Worm (Caenorhabditis elegans): ENCODE data around the gene K05F1.10.

Gene K05F1.10

ce11 chrII:5831373-5831772, 26.1 kb upstream of the K05F1.10 start:
- no peak for TF ChIP-seq pat-9 (tag; optimal IDR thresholded peaks at IDR 0.05)
- TF ChIP-seq nhr-232 (tag; optimal IDR thresholded peaks at IDR 0.05): no peak
- TF ChIP-seq fkh-10 (GFP tag; optimal IDR thresholded peaks at IDR 0.05): no peak
- TF ChIP-seq K09A11.1 (tag; optimal IDR thresholded peaks at IDR 0.05; ENCODE audit: insufficient read depth): no peak
- no peak for TF ChIP-seq dve-1 (tag; optimal IDR thresholded peaks at IDR 0.05)
- TF ChIP-seq ets-4 (tag; optimal IDR thresholded peaks at IDR 0.05): no peak
- no peak for TF ChIP-seq ceh-48 (tag; optimal IDR thresholded peaks at IDR 0.05)
- TF ChIP-seq ttx-3 (tag; optimal IDR thresholded peaks at IDR 0.05): no peak
- no peak for TF ChIP-seq ceh-6 (GFP tag; optimal IDR thresholded peaks at IDR 0.05)
- TF ChIP-seq C08G9.2 (tag; optimal IDR thresholded peaks at IDR 0.05): no peak

- TF ChIP-seq ttx-3 (tag; optimal IDR thresholded peaks at IDR 0.05): no peak
- TF ChIP-seq sdc-2 (tag; optimal IDR thresholded peaks at IDR 0.05): no peak
- TF ChIP-seq hlh-6 (tag; optimal IDR thresholded peaks at IDR 0.05): no peak
- TF ChIP-seq pax-1 (tag; optimal IDR thresholded peaks at IDR 0.05): no peak
- TF ChIP-seq odd-2 (tag; optimal IDR thresholded peaks at IDR 0.05): no peak
- TF ChIP-seq npax-4 (tag; optimal IDR thresholded peaks at IDR 0.05): no peak
- no peak for TF ChIP-seq ceh-34 (tag; optimal IDR thresholded peaks at IDR 0.05)
- no peak for TF ChIP-seq unc-42 (tag; optimal IDR thresholded peaks at IDR 0.05)
Observed at ce11 chrII:5829940-5830424, 24.7 kb upstream of the K05F1.10 start, which contains the start of gene col-74. col-74 (plus strand) TSS chrII:5830374.

- no peak for TF ChIP-seq madf-2 (tag; optimal IDR thresholded peaks at IDR 0.05)
- no peak for TF ChIP-seq hlh-13 (GFP tag; optimal IDR thresholded peaks at IDR 0.05)
Observed at ce11 chrII:5828486-5828885, 23.2 kb upstream of the K05F1.10 start, which contains the start of gene ZK1248.11. ZK1248.11 (minus strand) TSS chrII:5828586.

- TF ChIP-seq ceh-2 (tag; optimal IDR thresholded peaks at IDR 0.05): no peak
- no peak for TF ChIP-seq ceh-18 (tag; optimal IDR thresholded peaks at IDR 0.05)
- no peak for TF ChIP-seq gmeb-2 (tag; optimal IDR thresholded peaks at IDR 0.05)
- no peak for TF ChIP-seq pha-2 (tag; optimal IDR thresholded peaks at IDR 0.05)
Observed at ce11 chrII:5827364-5827763, 22.1 kb upstream of the K05F1.10 start, which contains the start of gene tbc-2. tbc-2 (minus strand) TSS chrII:5827443.

ce11 chrII:5820282-5820762, 15.0 kb upstream of the K05F1.10 start, which contains the start of gene ehs-1:
ehs-1 (plus strand) TSS chrII:5820712.
- no peak for TF ChIP-seq fkh-10 (GFP tag; optimal IDR thresholded peaks at IDR 0.05)
- peak; percentile 84 for TF ChIP-seq ceh-48 (tag; optimal IDR thresholded peaks at IDR 0.05)

ce11 chrII:5819655-5820054, 14.4 kb upstream of the K05F1.10 start:
- TF ChIP-seq fax-1 (tag; optimal IDR thresholded peaks at IDR 0.05): no peak
- TF ChIP-seq nhr-11 (tag; optimal IDR thresholded peaks at IDR 0.05): no peak
- TF ChIP-seq pat-9 (tag; optimal IDR thresholded peaks at IDR 0.05): no peak
- TF ChIP-seq ceh-14 (tag; optimal IDR thresholded peaks at IDR 0.05): peak; percentile 26
- TF ChIP-seq sdc-2 (tag; optimal IDR thresholded peaks at IDR 0.05): no peak
- TF ChIP-seq sox-2 (GFP tag; IDR thresholded peaks at IDR 0.05): no peak
- no peak for TF ChIP-seq T23F11.4 (GFP tag; optimal IDR thresholded peaks at IDR 0.05)
- no peak for TF ChIP-seq ceh-6 (GFP tag; optimal IDR thresholded peaks at IDR 0.05)
- no peak for TF ChIP-seq ceh-48 (tag; optimal IDR thresholded peaks at IDR 0.05)
- TF ChIP-seq lim-6 (tag; optimal IDR thresholded peaks at IDR 0.05): no peak
- no peak for TF ChIP-seq syd-9 (tag; optimal IDR thresholded peaks at IDR 0.05)
- TF ChIP-seq ahr-1 (tag; optimal IDR thresholded peaks at IDR 0.05): no peak
- TF ChIP-seq npax-4 (tag; optimal IDR thresholded peaks at IDR 0.05): no peak
- TF ChIP-seq unc-3 (GFP tag; conservative IDR thresholded peaks at IDR 0.05): no peak
- TF ChIP-seq unc-3 (tag; optimal IDR thresholded peaks at IDR 0.05): no peak
- TF ChIP-seq ref-2 (tag; optimal IDR thresholded peaks at IDR 0.05): peak; percentile 48
- TF ChIP-seq pros-1 (tag; optimal IDR thresholded peaks at IDR 0.05): no peak
- no peak for TF ChIP-seq fkh-10 (GFP tag; optimal IDR thresholded peaks at IDR 0.05)
- no peak for TF ChIP-seq nhr-232 (tag; optimal IDR thresholded peaks at IDR 0.05)
- peak; percentile 68 for TF ChIP-seq C08G9.2 (tag; optimal IDR thresholded peaks at IDR 0.05)
- TF ChIP-seq K09A11.1 (tag; optimal IDR thresholded peaks at IDR 0.05; ENCODE audit: insufficient read depth): no peak
- TF ChIP-seq tbx-2 (tag; optimal IDR thresholded peaks at IDR 0.05): peak; percentile 65
- TF ChIP-seq pqm-1 (tag; optimal IDR thresholded peaks at IDR 0.05): no peak
- no peak for TF ChIP-seq odd-2 (tag; optimal IDR thresholded peaks at IDR 0.05)
- TF ChIP-seq zip-5 (tag; optimal IDR thresholded peaks at IDR 0.05): peak; percentile 24
- TF ChIP-seq hlh-15 (tag; optimal IDR thresholded peaks at IDR 0.05): no peak
- no peak for TF ChIP-seq lin-11 (tag; optimal IDR thresholded peaks at IDR 0.05)
- TF ChIP-seq gmeb-2 (tag; optimal IDR thresholded peaks at IDR 0.05): no peak
- TF ChIP-seq unc-42 (tag; optimal IDR thresholded peaks at IDR 0.05): peak; percentile 13
- no peak for TF ChIP-seq F13H6.1 (tag; optimal IDR thresholded peaks at IDR 0.05)
- peak; percentile 63 for TF ChIP-seq ets-4 (tag; optimal IDR thresholded peaks at IDR 0.05)
